Fruit fly (Drosophila melanogaster) whole organism, embryonic: ENCODE results near the gene CG14339.
A peak's percentile ranks its signal among the peaks of the same experiment; 100 is the strongest.

Experiments used
- Atf-2 ChIP-seq: fragments of 200-800 bp; sonication (Bioruptor generic); optimal IDR thresholded peaks from 2 replicates; lab custom pipeline; 2016; ENCODE audit warnings: missing biosample characterization, missing genetic modification characterization
- Awh ChIP-seq: fragments of 200-800 bp; sonication (Bioruptor generic); IDR thresholded peaks from 2 replicates; pipeline ENCODE4, ENCODE4 v1.3.6; 2022; ENCODE audit warnings: missing biosample characterization, missing genetic modification characterization
- CG10274 ChIP-seq: fragments of 200-800 bp; sonication (Bioruptor generic); optimal IDR thresholded peaks from 3 replicates; lab custom pipeline; 2017; ENCODE audit warnings: missing biosample characterization, mild to moderate bottlenecking, missing genetic modification characterization
- CG11504 ChIP-seq: fragments of 200-800 bp; sonication (Bioruptor generic); optimal IDR thresholded peaks from 3 replicates; lab custom pipeline; 2019; ENCODE audit warnings: missing biosample characterization, mild to moderate bottlenecking, missing genetic modification characterization, moderate library complexity
- CG12299 ChIP-seq: fragments of 200-800 bp; sonication (Bioruptor generic); optimal IDR thresholded peaks from 2 replicates; lab custom pipeline; 2018; ENCODE audit warnings: missing biosample characterization, mild to moderate bottlenecking, missing genetic modification characterization
- CG13296 ChIP-seq: fragments of 200-800 bp; sonication (Bioruptor generic); optimal IDR thresholded peaks from 3 replicates; lab custom pipeline; 2018; ENCODE audit warnings: missing biosample characterization, mild to moderate bottlenecking, missing genetic modification characterization
- CG13775 ChIP-seq: fragments of 200-800 bp; sonication (Bioruptor generic); optimal IDR thresholded peaks from 3 replicates; lab custom pipeline; 2017; ENCODE audit warnings: missing biosample characterization, mild to moderate bottlenecking, missing genetic modification characterization
- CG1603 ChIP-seq: fragments of 200-800 bp; sonication (Bioruptor generic); optimal IDR thresholded peaks from 2 replicates; lab custom pipeline; 2019; ENCODE audit warnings: missing biosample characterization, mild to moderate bottlenecking, missing genetic modification characterization, moderate library complexity
- CG1647 ChIP-seq: fragments of 200-800 bp; sonication (Bioruptor generic); optimal IDR thresholded peaks from 3 replicates; lab custom pipeline; 2016; ENCODE audit warnings: missing biosample characterization, missing genetic modification characterization
- CG17328 ChIP-seq: fragments of 200-800 bp; sonication (Bioruptor generic); IDR thresholded peaks from 2 replicates; pipeline ENCODE4 v1.3.6; 2022; ENCODE audit warnings: missing biosample characterization, missing genetic modification characterization
- CG17361 ChIP-seq: fragments of 200-800 bp; sonication (Bioruptor generic); IDR thresholded peaks from 3 replicates; pipeline ENCODE4 v1.3.6; 2022; ENCODE audit warnings: missing biosample characterization, missing genetic modification characterization
- CG18599 ChIP-seq: fragments of 200-800 bp; sonication (Bioruptor generic); optimal IDR thresholded peaks from 3 replicates; lab custom pipeline; 2017; ENCODE audit warnings: missing biosample characterization, missing genetic modification characterization, mild to moderate bottlenecking, moderate library complexity, missing genetic modification reagents
- CG32772 ChIP-seq: fragments of 200-800 bp; sonication (Bioruptor generic); IDR thresholded peaks from 2 replicates; pipeline ENCODE4 v1.3.6; 2022; ENCODE audit warnings: missing biosample characterization, missing genetic modification characterization
- CG3281 ChIP-seq: fragments of 200-800 bp; sonication (Bioruptor generic); optimal IDR thresholded peaks from 3 replicates; lab custom pipeline; 2017; ENCODE audit warnings: missing biosample characterization, mild to moderate bottlenecking, missing genetic modification characterization
- CG34224 ChIP-seq: fragments of 200-800 bp; sonication (Bioruptor generic); IDR thresholded peaks from 3 replicates; pipeline ENCODE4 v1.3.6; 2022; ENCODE audit warnings: missing biosample characterization, missing genetic modification characterization; ENCODE audit not compliant: partially characterized antibody
- CG4328 ChIP-seq: fragments of 200-800 bp; sonication (Bioruptor generic); optimal IDR thresholded peaks from 3 replicates; lab custom pipeline; 2017; ENCODE audit warnings: missing biosample characterization, missing genetic modification reagents, missing genetic modification characterization
- CG4360 ChIP-seq: fragments of 200-800 bp; sonication (Bioruptor generic); IDR thresholded peaks from 2 replicates; pipeline ENCODE4 v1.3.6; 2022; ENCODE audit warnings: missing biosample characterization, missing genetic modification characterization
- CG4404 ChIP-seq: fragments of 200-800 bp; sonication (Bioruptor generic); IDR thresholded peaks from 2 replicates; pipeline ENCODE4 v1.3.6; 2022; ENCODE audit warnings: missing biosample characterization, missing genetic modification characterization
- CG6254 ChIP-seq: fragments of 200-800 bp; sonication (Bioruptor generic); optimal IDR thresholded peaks from 3 replicates; lab custom pipeline; 2017; ENCODE audit warnings: mild to moderate bottlenecking, missing biosample characterization, missing genetic modification reagents, missing genetic modification characterization
- CG6791 ChIP-seq: fragments of 200-800 bp; sonication (Bioruptor generic); IDR thresholded peaks from 3 replicates; pipeline ENCODE4 v1.3.6; 2022; ENCODE audit warnings: missing biosample characterization, missing genetic modification characterization; ENCODE audit not compliant: partially characterized antibody
- CG7963 ChIP-seq: fragments of 200-800 bp; sonication (Bioruptor generic); IDR thresholded peaks from 3 replicates; pipeline ENCODE4 v1.3.6; 2022; ENCODE audit warnings: missing biosample characterization, missing genetic modification characterization; ENCODE audit not compliant: partially characterized antibody
- CG7987 ChIP-seq: fragments of 200-800 bp; sonication (Bioruptor generic); optimal IDR thresholded peaks from 2 replicates; lab custom pipeline; 2018; ENCODE audit warnings: missing biosample characterization, mild to moderate bottlenecking, missing genetic modification characterization, moderate library complexity
- CG8924 ChIP-seq: fragments of 200-800 bp; optimal IDR thresholded peaks from 3 replicates; lab custom pipeline; 2019; ENCODE audit warnings: missing biosample characterization, mild to moderate bottlenecking, missing genetic modification characterization, moderate library complexity
- CG9817 ChIP-seq: fragments of 200-800 bp; sonication (Bioruptor generic); optimal IDR thresholded peaks from 2 replicates; lab custom pipeline; 2018; ENCODE audit warnings: missing biosample characterization, mild to moderate bottlenecking, missing genetic modification characterization, moderate library complexity
- Dip2 ChIP-seq: fragments of 200-800 bp; sonication (Bioruptor generic); IDR thresholded peaks from 2 replicates; pipeline ENCODE4 v1.3.6; 2022; ENCODE audit warnings: missing biosample characterization, missing genetic modification characterization
- Dll ChIP-seq: fragments of 200-800 bp; sonication (Bioruptor generic); IDR thresholded peaks from 4 replicates; pipeline ENCODE4 v1.3.6; 2022; ENCODE audit warnings: missing biosample characterization, missing genetic modification characterization; ENCODE audit not compliant: partially characterized antibody
- Dp ChIP-seq: fragments of 200-800 bp; sonication (Bioruptor generic); optimal IDR thresholded peaks from 2 replicates; lab custom pipeline; 2018; ENCODE audit warnings: missing biosample characterization, mild to moderate bottlenecking, missing genetic modification characterization, moderate library complexity
- Fer3 ChIP-seq: fragments of 200-800 bp; sonication (Bioruptor generic); optimal IDR thresholded peaks from 2 replicates; lab custom pipeline; 2018; ENCODE audit warnings: missing biosample characterization, mild to moderate bottlenecking, missing genetic modification characterization, moderate library complexity
- MESR4 ChIP-seq: fragments of 200-800 bp; sonication (Bioruptor generic); optimal IDR thresholded peaks from 2 replicates; lab custom pipeline; 2018; ENCODE audit warnings: missing biosample characterization, mild to moderate bottlenecking, missing genetic modification characterization, moderate library complexity
- Max ChIP-seq: fragments of 200-800 bp; sonication (Bioruptor generic); optimal IDR thresholded peaks from 2 replicates; lab custom pipeline; 2016; ENCODE audit warnings: missing biosample characterization, mild to moderate bottlenecking, missing genetic modification characterization
- NK7.1 ChIP-seq: fragments of 200-800 bp; sonication (Bioruptor generic); optimal IDR thresholded peaks from 3 replicates; lab custom pipeline; 2016; ENCODE audit warnings: missing biosample characterization, missing genetic modification characterization
- Nf-YC ChIP-seq: fragments of 200-800 bp; optimal IDR thresholded peaks from 3 replicates; lab custom pipeline; 2019; ENCODE audit warnings: missing biosample characterization, mild to moderate bottlenecking, missing genetic modification characterization, moderate library complexity
- Poxn ChIP-seq: fragments of 200-800 bp; sonication (Bioruptor generic); IDR thresholded peaks from 2 replicates; pipeline ENCODE4 v1.3.6; 2022; ENCODE audit warnings: missing biosample characterization, missing genetic modification characterization
- Six4 ChIP-seq: fragments of 200-800 bp; sonication (Bioruptor generic); optimal IDR thresholded peaks from 2 replicates; lab custom pipeline; 2016; ENCODE audit warnings: missing biosample characterization, missing genetic modification characterization
- Xrp1 ChIP-seq: fragments of 200-800 bp; sonication (Bioruptor generic); IDR thresholded peaks from 2 replicates; pipeline ENCODE4 v1.3.6; 2022; ENCODE audit warnings: missing biosample characterization, missing genetic modification characterization
- ash1 ChIP-seq: fragments of 200-800 bp; sonication (Bioruptor generic); optimal IDR thresholded peaks from 2 replicates; lab custom pipeline; 2018; ENCODE audit warnings: missing biosample characterization, mild to moderate bottlenecking, missing genetic modification characterization
- crp ChIP-seq, 2 experiments: fragments of 200-800 bp; sonication (Bioruptor generic); optimal IDR thresholded peaks; 2 replicates in 1 of 2; 3 replicates in 1 of 2; lab custom pipeline; 2017; ENCODE audit warnings: missing biosample characterization in 2 of 2, missing genetic modification characterization in 2 of 2, mild to moderate bottlenecking in 1 of 2, moderate library complexity in 1 of 2
- hb ChIP-seq: fragments of 200-800 bp; sonication (Bioruptor generic); IDR thresholded peaks from 3 replicates; pipeline ENCODE4 v1.3.6; 2022; ENCODE audit warnings: missing biosample characterization, missing genetic modification characterization; ENCODE audit not compliant: partially characterized antibody
- lola ChIP-seq, 3 experiments: fragments of >200 bp in 2 of 3; fragments of 200-800 bp in 1 of 3; sonication (Bioruptor generic) in 1 of 3; optimal IDR thresholded peaks; 2 replicates each; lab custom pipeline; 2017 to 2019; ENCODE audit warnings: missing biosample characterization in 3 of 3, missing genetic modification characterization in 3 of 3, mild to moderate bottlenecking in 1 of 3, moderate library complexity in 1 of 3
- nom ChIP-seq: fragments of 200-800 bp; sonication (Bioruptor generic); optimal IDR thresholded peaks from 2 replicates; lab custom pipeline; 2017; ENCODE audit warnings: missing biosample characterization, missing genetic modification characterization, mild to moderate bottlenecking, moderate library complexity, missing genetic modification reagents
- prd ChIP-seq, 3 experiments: fragments of >200 bp in 2 of 3; fragments of 200-800 bp in 1 of 3; sonication (Bioruptor generic) in 1 of 3; optimal IDR thresholded peaks in 2 of 3; IDR thresholded peaks in 1 of 3; 2 replicates in 2 of 3; 3 replicates in 1 of 3; pipeline versions ENCODE4 v1.3.6 to Lab custom; 2017 to 2022; ENCODE audit warnings: missing biosample characterization in 1 of 3, missing genetic modification characterization in 1 of 3
- sc ChIP-seq, 3 experiments: fragments of >200 bp in 2 of 3; fragments of 200-800 bp in 1 of 3; sonication (Bioruptor generic) in 1 of 3; optimal IDR thresholded peaks; 2 replicates in 2 of 3; 3 replicates in 1 of 3; lab custom pipeline; 2017; ENCODE audit warnings: mild to moderate bottlenecking in 1 of 3, missing biosample characterization in 1 of 3, missing genetic modification characterization in 1 of 3, missing genetic modification reagents in 1 of 3
- sug ChIP-seq: fragments of 200-800 bp; optimal IDR thresholded peaks from 2 replicates; lab custom pipeline; 2019; ENCODE audit warnings: missing biosample characterization, mild to moderate bottlenecking, missing genetic modification characterization, moderate library complexity
- tap ChIP-seq: fragments of 200-800 bp; optimal IDR thresholded peaks from 3 replicates; lab custom pipeline; 2019; ENCODE audit warnings: missing biosample characterization, mild to moderate bottlenecking, missing genetic modification characterization, moderate library complexity
- tin ChIP-seq: fragments of 200-800 bp; sonication (Bioruptor generic); optimal IDR thresholded peaks from 3 replicates; lab custom pipeline; 2016; ENCODE audit warnings: missing biosample characterization, missing genetic modification characterization
- ttk ChIP-seq: fragments of 200-800 bp; sonication (Bioruptor generic); IDR thresholded peaks from 2 replicates; pipeline ENCODE4 v2.1.2; 2022; ENCODE audit warnings: missing biosample characterization, missing genetic modification characterization
- unc-4 ChIP-seq: fragments of 200-800 bp; sonication (Bioruptor generic); IDR thresholded peaks from 2 replicates; pipeline ENCODE4 v1.3.6; 2022; ENCODE audit warnings: missing biosample characterization, missing genetic modification characterization; ENCODE audit not compliant: partially characterized antibody
- z ChIP-seq: fragments of 200-800 bp; sonication (Bioruptor generic); IDR thresholded peaks from 3 replicates; pipeline ENCODE4 v1.3.6; 2022; ENCODE audit warnings: missing biosample characterization, missing genetic modification characterization

CG14339 gene

dm6 chr2L:1065038-1065437 is 43.3 kb upstream of the CG14339 start (continued):
- TF ChIP-seq hb (GFP tag; lab: Robert Waterston, UW): no peak
- TF ChIP-seq ash1 (GFP tag; lab: Kevin White, UChicago): no peak
- TF ChIP-seq CG7963 (GFP tag; lab: Robert Waterston, UW): no peak
- no peak for TF ChIP-seq CG13775 (GFP tag; lab: Kevin White, UChicago)
- no peak for TF ChIP-seq CG6254 (GFP tag; lab: Kevin White, UChicago)
- TF ChIP-seq Max (GFP tag; lab: Kevin White, UChicago): no peak
- no peak for TF ChIP-seq Dip2 (GFP tag; lab: Robert Waterston, UW)
- TF ChIP-seq Awh (GFP tag; lab: Robert Waterston, UW): no peak
- TF ChIP-seq Nf-YC (tag; lab: Kevin White, UChicago): no peak
- no peak for TF ChIP-seq CG13296 (GFP tag; lab: Kevin White, UChicago)
- peak; percentile 64 for TF ChIP-seq CG1603 (tag; lab: Kevin White, UChicago)
- no peak for TF ChIP-seq sug (tag; lab: Kevin White, UChicago)
- no peak for TF ChIP-seq MESR4 (GFP tag; lab: Kevin White, UChicago)
- TF ChIP-seq tin (GFP tag; lab: Kevin White, UChicago): peak; percentile 5
- TF ChIP-seq Atf-2 (GFP tag; lab: Kevin White, UChicago): no peak
- no peak for TF ChIP-seq CG12299 (tag; lab: Kevin White, UChicago)
- TF ChIP-seq ttk (GFP tag; lab: Robert Waterston, UW): no peak
- TF ChIP-seq CG18599 (GFP tag; lab: Kevin White, UChicago): no peak
- TF ChIP-seq CG7987 (GFP tag; lab: Kevin White, UChicago): no peak
- TF ChIP-seq Poxn (GFP tag; lab: Robert Waterston, UW): no peak
- no peak for TF ChIP-seq unc-4
- TF ChIP-seq CG6791 (GFP tag; lab: Robert Waterston, UW): no peak
- no peak for TF ChIP-seq Fer3
- TF ChIP-seq lola (GFP tag; optimal IDR thresholded peaks at IDR 0.05; lab: Kevin White, UChicago): peak in 1 of 3 experiments; percentile 8
- no peak for TF ChIP-seq CG10274 (GFP tag; lab: Kevin White, UChicago)
- no peak for TF ChIP-seq crp (GFP tag; optimal IDR thresholded peaks at IDR 0.05; lab: Kevin White, UChicago)
- no peak for TF ChIP-seq CG4404 (GFP tag; lab: Robert Waterston, UW)
- TF ChIP-seq CG8924: no peak
- no peak for TF ChIP-seq NK7.1
- no peak for TF ChIP-seq Six4 (GFP tag; lab: Kevin White, UChicago)
- TF ChIP-seq CG3281: no peak
- no peak for TF ChIP-seq tap (tag; lab: Kevin White, UChicago)
- TF ChIP-seq CG32772: 0 out of 2 replicates have a peak, but pooled peaks have one; percentile 8
- TF ChIP-seq Dll (GFP tag; lab: Robert Waterston, UW): no peak
- no peak for TF ChIP-seq CG17361 (GFP tag; lab: Robert Waterston, UW)
- no peak for TF ChIP-seq CG34224 (GFP tag; lab: Robert Waterston, UW)
- no peak for TF ChIP-seq sc (optimal IDR thresholded peaks at IDR 0.05; lab: Kevin White, UChicago)
- TF ChIP-seq sc (GFP tag; optimal IDR thresholded peaks at IDR 0.05; lab: Kevin White, UChicago): no peak
- no peak for TF ChIP-seq CG11504 (tag; lab: Kevin White, UChicago)
- TF ChIP-seq Xrp1 (GFP tag; lab: Robert Waterston, UW): peak; percentile 56; the same call in 1 of the 2 replicates
- TF ChIP-seq z (GFP tag; lab: Robert Waterston, UW): 0 out of 3 replicates have a peak, but pooled peaks have one; percentile 38
- TF ChIP-seq nom (GFP tag; lab: Kevin White, UChicago): peak; percentile 47
- TF ChIP-seq CG4360 (GFP tag; lab: Robert Waterston, UW): no peak
- TF ChIP-seq CG4328: no peak
- TF ChIP-seq CG17328 (GFP tag; lab: Robert Waterston, UW): 0 out of 2 replicates have a peak, but pooled peaks have one; percentile 24
- TF ChIP-seq CG9817 (tag; lab: Kevin White, UChicago): no peak
- no peak for TF ChIP-seq prd (optimal IDR thresholded peaks at IDR 0.05; lab: Kevin White, UChicago)
- peak; percentile 42; the same call in 2 of the 3 replicates for TF ChIP-seq prd (GFP tag; IDR thresholded peaks at IDR 0.05; lab: Robert Waterston, UW)
- no peak for TF ChIP-seq Dp (GFP tag; lab: Kevin White, UChicago)
- TF ChIP-seq CG1647 (GFP tag; lab: Kevin White, UChicago): no peak
